Worm (Caenorhabditis elegans) whole organism, L2 larva: ENCODE results near the gene smcr-8.

Source experiments
- egl-27 ChIP-seq: sonication (generic microtip); optimal IDR thresholded peaks from 3 replicates; lab custom pipeline; 2017; ENCODE audit warnings: missing biosample characterization, missing genetic modification reagents, missing genetic modification characterization
- gmeb-1 ChIP-seq: fragments of 150-350 bp; optimal IDR thresholded peaks from 2 replicates; lab custom pipeline; 2014; ENCODE audit warnings: missing biosample characterization, missing genetic modification characterization
- nhr-23 ChIP-seq: fragments of 150-350 bp; optimal IDR thresholded peaks from 2 replicates; lab custom pipeline; 2014; ENCODE audit warnings: missing biosample characterization, missing genetic modification reagents, missing genetic modification characterization
- sma-9 ChIP-seq, 2 experiments: fragments of 150-350 bp in 1 of 2; sonication (generic microtip) in 1 of 2; optimal IDR thresholded peaks; 2 replicates each; lab custom pipeline; 2014 to 2016; ENCODE audit warnings: missing genetic modification characterization in 2 of 2, mild to moderate bottlenecking in 1 of 2, missing biosample characterization in 1 of 2, missing compliant biosample characterization in 1 of 2, missing genetic modification reagents in 1 of 2, moderate library complexity in 1 of 2
- unc-62 ChIP-seq: fragments of 150-350 bp; optimal IDR thresholded peaks from 2 replicates; lab custom pipeline; 2014; ENCODE audit warnings: missing biosample characterization, missing genetic modification reagents, missing genetic modification characterization

ce11 chrIII:5006881-5007280, 7.7 kb downstream of the smcr-8 start, which contains the start of gene R144.12:
- no peak for TF ChIP-seq unc-62 (GFP tag; lab: Kevin White, UChicago)
- TF ChIP-seq egl-27 (tag; lab: Kevin White, UChicago), result no peak
- TF ChIP-seq gmeb-1 (tag; lab: Kevin White, UChicago), result no peak
- TF ChIP-seq sma-9 (GFP tag; optimal IDR thresholded peaks at IDR 0.05; lab: Kevin White, UChicago), result no peak
- no peak for TF ChIP-seq sma-9 (tag; optimal IDR thresholded peaks at IDR 0.05; lab: Kevin White, UChicago)
- no peak for TF ChIP-seq nhr-23 (tag; lab: Kevin White, UChicago)
